Fruit fly (Drosophila melanogaster): ENCODE results near the gene Jon66Ci.

- TF ChIP-seq Mnt (GFP tag; optimal IDR thresholded peaks at IDR 0.05) = no peak
- TF ChIP-seq CG12768 (GFP tag; optimal IDR thresholded peaks at IDR 0.05) = no peak
- TF ChIP-seq bab1 (GFP tag; optimal IDR thresholded peaks at IDR 0.05) = no peak
- no peak for TF ChIP-seq ovo (GFP tag; optimal IDR thresholded peaks at IDR 0.05)
- no peak for TF ChIP-seq CG7101 (tag; optimal IDR thresholded peaks at IDR 0.05)
- TF ChIP-seq kay (GFP tag; ENCODE audit: borderline replicate concordance) = no peak
Observed at dm6 chr3L:8356196-8356595, 35.1 kb upstream of the Jon66Ci start, which contains the start of gene Culd.
